Fruit fly (Drosophila melanogaster): ENCODE results near the gene CG31142.

The CG31142 gene

DNA sequence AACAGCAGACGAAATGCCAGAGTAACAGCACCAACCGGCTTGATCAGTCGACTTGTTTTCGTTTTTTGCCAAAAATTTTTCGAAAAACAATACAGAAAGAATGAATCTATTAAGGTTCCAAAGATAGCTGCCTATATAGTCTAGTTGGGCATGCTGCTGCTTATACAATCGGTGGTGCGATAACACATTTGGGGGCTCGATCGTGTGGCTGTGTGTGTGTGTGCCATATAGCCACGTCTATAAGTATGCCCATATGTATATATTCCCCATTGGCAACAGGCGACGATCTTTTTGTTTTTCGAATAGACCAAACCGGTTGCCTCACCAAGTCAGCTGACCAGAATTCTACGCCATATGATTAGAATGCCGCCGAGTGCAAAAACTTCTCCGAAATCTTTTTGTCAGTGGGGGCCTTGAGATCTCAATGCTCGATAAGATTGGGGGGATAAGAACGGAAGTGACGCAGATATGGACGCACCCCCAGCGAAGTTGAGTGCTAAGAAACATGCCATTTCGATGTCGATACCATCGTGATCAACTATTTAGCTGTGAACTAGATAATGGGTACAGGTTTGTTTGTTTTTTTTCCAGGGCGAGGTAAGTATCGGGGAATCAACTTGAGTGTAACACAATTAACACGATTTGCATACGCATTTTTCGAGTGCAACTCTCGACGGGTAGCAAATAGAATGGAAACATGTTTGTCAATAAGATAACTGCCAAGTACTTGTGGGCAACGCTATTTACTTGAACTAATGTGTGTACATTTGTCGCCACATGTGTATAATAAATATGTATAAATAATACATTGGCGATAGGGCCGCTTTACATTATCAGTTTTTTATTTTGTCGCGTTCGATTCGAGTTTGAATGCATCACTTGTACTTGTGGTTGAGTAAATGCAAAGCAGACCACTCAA lies 11.1 kb downstream of the CG31142 start (continued):
- TF ChIP-seq CG10147 (GFP tag; optimal IDR thresholded peaks at IDR 0.05): peak; percentile 28
- peak; percentile 57 for TF ChIP-seq CG10979 (tag; optimal IDR thresholded peaks at IDR 0.05)
- peak; percentile 57 for TF ChIP-seq CG14441 (GFP tag; IDR thresholded peaks at IDR 0.05)
- TF ChIP-seq CG6791 (GFP tag; IDR thresholded peaks at IDR 0.05; ENCODE audit: partially characterized antibody): no peak
- peak; percentile 12 for TF ChIP-seq pnt (GFP tag; optimal IDR thresholded peaks at IDR 0.05)
- TF ChIP-seq ems (GFP tag; optimal IDR thresholded peaks at IDR 0.05): peak; percentile 3
- peak; percentile 47 for TF ChIP-seq CG3065 (GFP tag; optimal IDR thresholded peaks at IDR 0.05)
- TF ChIP-seq sug (tag; optimal IDR thresholded peaks at IDR 0.05): peak; percentile 99
- TF ChIP-seq CG1832 (GFP tag; optimal IDR thresholded peaks at IDR 0.05): no peak
- TF ChIP-seq Jarid2 (GFP tag; optimal IDR thresholded peaks at IDR 0.05): peak; percentile 66
- TF ChIP-seq zf30C (GFP tag; optimal IDR thresholded peaks at IDR 0.05): peak; percentile 10
- peak; percentile 93 for TF ChIP-seq lab (GFP tag; optimal IDR thresholded peaks at IDR 0.05)
- peak; percentile 78 for TF ChIP-seq CG31441 (GFP tag; IDR thresholded peaks at IDR 0.05)
- peak; percentile 84 for TF ChIP-seq twi (tag; optimal IDR thresholded peaks at IDR 0.05)
- TF ChIP-seq CG33557 (GFP tag; optimal IDR thresholded peaks at IDR 0.05): peak; percentile 94
- TF ChIP-seq fru (optimal IDR thresholded peaks at IDR 0.05): no peak
- TF ChIP-seq sim (GFP tag; IDR thresholded peaks at IDR 0.05): peak; percentile 84
- TF ChIP-seq TFAM (GFP tag; optimal IDR thresholded peaks at IDR 0.05): peak; percentile 59
- peak; percentile 52 for TF ChIP-seq CG17829 (tag; optimal IDR thresholded peaks at IDR 0.05)
- peak; percentile 79 for TF ChIP-seq CG3281 (GFP tag; optimal IDR thresholded peaks at IDR 0.05)
- TF ChIP-seq CG8359 (GFP tag; optimal IDR thresholded peaks at IDR 0.05; ENCODE audit: borderline replicate concordance): peak; percentile 80
- peak; percentile 61; the same call in 1 of the 3 replicates for TF ChIP-seq CG17361 (GFP tag; IDR thresholded peaks at IDR 0.05)
- TF ChIP-seq tin (GFP tag; optimal IDR thresholded peaks at IDR 0.05): peak; percentile 34
- TF ChIP-seq HmgZ (tag; optimal IDR thresholded peaks at IDR 0.05): peak; percentile 90
- peak; percentile 86 for TF ChIP-seq CG1603 (tag; optimal IDR thresholded peaks at IDR 0.05)
- peak; percentile 77 for TF ChIP-seq CG4360 (GFP tag; IDR thresholded peaks at IDR 0.05)
- TF ChIP-seq D19A (tag; optimal IDR thresholded peaks at IDR 0.05): peak; percentile 64
- TF ChIP-seq vnd (GFP tag; IDR thresholded peaks at IDR 0.05; ENCODE audit: partially characterized antibody): no peak
- no peak for TF ChIP-seq pros (GFP tag; optimal IDR thresholded peaks at IDR 0.05)
- no peak for TF ChIP-seq CG6272 (GFP tag; IDR thresholded peaks at IDR 0.05)
- TF ChIP-seq Usf (GFP tag; optimal IDR thresholded peaks at IDR 0.05): no peak
- TF ChIP-seq Ravus (GFP tag; IDR thresholded peaks at IDR 0.05): no peak; the same call in 1 of the 2 replicates
- TF ChIP-seq Awh (GFP tag; IDR thresholded peaks at IDR 0.05): peak; percentile 92
- TF ChIP-seq onecut (GFP tag; IDR thresholded peaks at IDR 0.05): peak; percentile 84
- no peak; the same call in 1 of the 2 replicates for TF ChIP-seq CG14667 (GFP tag; IDR thresholded peaks at IDR 0.05)
- peak; percentile 88 for TF ChIP-seq Lhr (GFP tag; optimal IDR thresholded peaks at IDR 0.05)
- peak in 1 of 2 experiments; percentile 90 for TF ChIP-seq bsh (GFP tag; optimal IDR thresholded peaks at IDR 0.05)
- no peak for TF ChIP-seq gfzf (GFP tag; optimal IDR thresholded peaks at IDR 0.05)
- TF ChIP-seq eve (GFP tag; optimal IDR thresholded peaks at IDR 0.05): peak in 1 of 2 experiments; percentile 75
- TF ChIP-seq CrebB (tag; optimal IDR thresholded peaks at IDR 0.05): peak; percentile 93
- peak; percentile 81 for TF ChIP-seq CG12219 (GFP tag; optimal IDR thresholded peaks at IDR 0.05)
- TF ChIP-seq crp (GFP tag; optimal IDR thresholded peaks at IDR 0.05): peak in 1 of 2 experiments; percentile 2
- peak; percentile 95 for TF ChIP-seq CG3407 (GFP tag; optimal IDR thresholded peaks at IDR 0.05)
- TF ChIP-seq CTCF (GFP tag; optimal IDR thresholded peaks at IDR 0.05): peak; percentile 30
- no peak for TF ChIP-seq Dfd (GFP tag; optimal IDR thresholded peaks at IDR 0.05)
- peak; percentile 51 for TF ChIP-seq CG8388 (GFP tag; optimal IDR thresholded peaks at IDR 0.05)
- TF ChIP-seq Rfx (GFP tag; IDR thresholded peaks at IDR 0.05): peak; percentile 73
- TF ChIP-seq lilli (GFP tag; optimal IDR thresholded peaks at IDR 0.05): peak; percentile 52

All from whole organism, embryonic.